Fruit fly (Drosophila melanogaster) whole organism, embryonic: ENCODE data around the gene Top3beta.

Source experiments
- ATbp ChIP-seq: fragments of 200-800 bp; sonication (Bioruptor generic); optimal IDR thresholded peaks from 2 replicates; lab custom pipeline; 2017; ENCODE audit warnings: missing biosample characterization, mild to moderate bottlenecking, missing genetic modification characterization, missing genetic modification reagents
- Atf3 ChIP-seq: fragments of 200-800 bp; sonication (Bioruptor generic); optimal IDR thresholded peaks from 3 replicates; lab custom pipeline; 2016; ENCODE audit warnings: missing biosample characterization, missing genetic modification characterization
- BEAF-32 ChIP-seq: fragments of 200-800 bp; sonication (Bioruptor generic); optimal IDR thresholded peaks from 3 replicates; lab custom pipeline; 2017; ENCODE audit warnings: missing biosample characterization, missing genetic modification characterization, mild to moderate bottlenecking, moderate library complexity, missing genetic modification reagents
- BtbVII ChIP-seq: fragments of 200-800 bp; sonication (Bioruptor generic); optimal IDR thresholded peaks from 3 replicates; lab custom pipeline; 2017; ENCODE audit warnings: missing biosample characterization, mild to moderate bottlenecking, missing genetic modification characterization
- CG10366 ChIP-seq: fragments of 200-800 bp; sonication (Bioruptor generic); IDR thresholded peaks from 2 replicates; pipeline ENCODE4 v1.3.6; 2022; ENCODE audit warnings: missing biosample characterization, missing genetic modification characterization
- CG11398 ChIP-seq: fragments of 200-800 bp; sonication (Bioruptor generic); optimal IDR thresholded peaks from 2 replicates; lab custom pipeline; 2016; ENCODE audit warnings: missing biosample characterization, missing genetic modification characterization
- CG13775 ChIP-seq: fragments of 200-800 bp; sonication (Bioruptor generic); optimal IDR thresholded peaks from 3 replicates; lab custom pipeline; 2017; ENCODE audit warnings: missing biosample characterization, mild to moderate bottlenecking, missing genetic modification characterization
- CG14710 ChIP-seq: fragments of 200-800 bp; sonication (Bioruptor generic); optimal IDR thresholded peaks from 3 replicates; lab custom pipeline; 2019; ENCODE audit warnings: missing biosample characterization, mild to moderate bottlenecking, missing genetic modification characterization, moderate library complexity
- CG17328 ChIP-seq: fragments of 200-800 bp; sonication (Bioruptor generic); IDR thresholded peaks from 2 replicates; pipeline ENCODE4 v1.3.6; 2022; ENCODE audit warnings: missing biosample characterization, missing genetic modification characterization
- CG18599 ChIP-seq: fragments of 200-800 bp; sonication (Bioruptor generic); optimal IDR thresholded peaks from 3 replicates; lab custom pipeline; 2017; ENCODE audit warnings: missing biosample characterization, missing genetic modification characterization, mild to moderate bottlenecking, moderate library complexity, missing genetic modification reagents
- CG2678 ChIP-seq: fragments of 200-800 bp; sonication (Bioruptor generic); optimal IDR thresholded peaks from 3 replicates; lab custom pipeline; 2019; ENCODE audit warnings: missing biosample characterization, mild to moderate bottlenecking, missing genetic modification characterization, moderate library complexity
- CG34224 ChIP-seq: fragments of 200-800 bp; sonication (Bioruptor generic); IDR thresholded peaks from 3 replicates; pipeline ENCODE4 v1.3.6; 2022; ENCODE audit warnings: missing biosample characterization, missing genetic modification characterization; ENCODE audit not compliant: partially characterized antibody
- CG4424 ChIP-seq: fragments of 200-800 bp; sonication (Bioruptor generic); optimal IDR thresholded peaks from 3 replicates; lab custom pipeline; 2016; ENCODE audit warnings: missing biosample characterization, missing genetic modification characterization
- CG4707 ChIP-seq: fragments of 200-800 bp; sonication (Bioruptor generic); optimal IDR thresholded peaks from 2 replicates; lab custom pipeline; 2018; ENCODE audit warnings: missing biosample characterization, mild to moderate bottlenecking, missing genetic modification characterization, moderate library complexity
- CG6765 ChIP-seq: fragments of 200-800 bp; sonication (Bioruptor generic); optimal IDR thresholded peaks from 3 replicates; lab custom pipeline; 2017; ENCODE audit warnings: missing biosample characterization, mild to moderate bottlenecking, missing genetic modification characterization
- CG7372 ChIP-seq: fragments of 200-800 bp; sonication (Bioruptor generic); IDR thresholded peaks from 2 replicates; pipeline ENCODE4 v1.3.6; 2022; ENCODE audit warnings: missing biosample characterization, missing genetic modification characterization
- CG8089 ChIP-seq: fragments of 200-800 bp; sonication (Bioruptor generic); optimal IDR thresholded peaks from 3 replicates; lab custom pipeline; 2016; ENCODE audit warnings: missing biosample characterization, missing genetic modification characterization
- CG8281 ChIP-seq: fragments of 200-800 bp; sonication (Bioruptor generic); optimal IDR thresholded peaks from 2 replicates; lab custom pipeline; 2018; ENCODE audit warnings: missing biosample characterization, mild to moderate bottlenecking, missing genetic modification characterization, moderate library complexity
- CG8388 ChIP-seq: fragments of 200-800 bp; sonication (Bioruptor generic); optimal IDR thresholded peaks from 2 replicates; lab custom pipeline; 2019; ENCODE audit warnings: missing biosample characterization, mild to moderate bottlenecking, missing genetic modification characterization, moderate library complexity
- CG9609 ChIP-seq: fragments of 200-800 bp; sonication (Bioruptor generic); optimal IDR thresholded peaks from 3 replicates; lab custom pipeline; 2016; ENCODE audit warnings: missing biosample characterization, missing genetic modification characterization
- D19A ChIP-seq: fragments of 200-800 bp; optimal IDR thresholded peaks from 3 replicates; lab custom pipeline; 2019; ENCODE audit warnings: missing biosample characterization, mild to moderate bottlenecking, missing genetic modification characterization, moderate library complexity
- Doc3 ChIP-seq: fragments of 200-800 bp; sonication (Bioruptor generic); IDR thresholded peaks from 3 replicates; pipeline ENCODE4 v1.3.6; 2022; ENCODE audit warnings: missing biosample characterization, missing genetic modification characterization; ENCODE audit not compliant: partially characterized antibody
- HLH4C ChIP-seq: fragments of 200-800 bp; sonication (Bioruptor generic); IDR thresholded peaks from 3 replicates; pipeline ENCODE4 v1.3.6; 2022; ENCODE audit warnings: missing biosample characterization, missing genetic modification characterization; ENCODE audit not compliant: partially characterized antibody
- HmgD ChIP-seq: fragments of 200-800 bp; sonication (Bioruptor generic); optimal IDR thresholded peaks from 3 replicates; lab custom pipeline; 2016; ENCODE audit warnings: missing biosample characterization, missing genetic modification characterization
- NC2α ChIP-seq: fragments of 200-800 bp; sonication (Bioruptor generic); optimal IDR thresholded peaks from 2 replicates; lab custom pipeline; 2016; ENCODE audit warnings: missing biosample characterization, missing genetic modification characterization
- Opbp ChIP-seq: fragments of 200-800 bp; sonication (Bioruptor generic); IDR thresholded peaks from 3 replicates; pipeline ENCODE4 v1.3.6; 2022; ENCODE audit warnings: missing biosample characterization, missing genetic modification characterization; ENCODE audit not compliant: partially characterized antibody
- Optix ChIP-seq: fragments of 200-800 bp; sonication (Bioruptor generic); IDR thresholded peaks from 3 replicates; pipeline ENCODE4 v1.3.6; 2022; ENCODE audit warnings: missing biosample characterization, missing genetic modification characterization
- Ptx1 ChIP-seq: fragments of 200-800 bp; sonication (Bioruptor generic); IDR thresholded peaks from 2 replicates; pipeline ENCODE4 v1.3.6; 2022; ENCODE audit warnings: missing biosample characterization, missing genetic modification characterization
- Usf ChIP-seq: fragments of 200-800 bp; sonication (Bioruptor generic); optimal IDR thresholded peaks from 2 replicates; lab custom pipeline; 2017; ENCODE audit warnings: missing genotype, missing biosample characterization, missing genetic modification characterization
- ase ChIP-seq: fragments of 200-800 bp; sonication (Bioruptor generic); IDR thresholded peaks from 3 replicates; pipeline ENCODE4 v1.3.6; 2022; ENCODE audit warnings: missing biosample characterization, missing genetic modification characterization
- bowl ChIP-seq: fragments of 200-800 bp; sonication (Bioruptor generic); IDR thresholded peaks from 2 replicates; pipeline ENCODE4 v1.3.6; 2022; ENCODE audit warnings: missing biosample characterization, missing genetic modification characterization
- br ChIP-seq: fragments of >200 bp; optimal IDR thresholded peaks from 2 replicates; lab custom pipeline; 2017
- croc ChIP-seq: fragments of 200-800 bp; sonication (Bioruptor generic); conservative IDR thresholded peaks from 3 replicates; pipeline ENCODE4 v1.3.6; 2022; ENCODE audit warnings: missing biosample characterization, missing genetic modification characterization
- crol ChIP-seq: fragments of 200-800 bp; sonication (Bioruptor generic); IDR thresholded peaks from 2 replicates; pipeline ENCODE4 v1.3.6; 2022; ENCODE audit warnings: missing biosample characterization, missing genetic modification characterization
- dan ChIP-seq: fragments of 200-800 bp; sonication (Bioruptor generic); IDR thresholded peaks from 2 replicates; pipeline ENCODE4 v1.3.6; 2022; ENCODE audit warnings: missing biosample characterization, missing genetic modification characterization
- dimm ChIP-seq: fragments of 200-800 bp; sonication (Bioruptor generic); IDR thresholded peaks from 2 replicates; pipeline ENCODE4 v1.3.6; 2022; ENCODE audit warnings: missing biosample characterization, missing genetic modification characterization
- ewg ChIP-seq: fragments of 200-800 bp; sonication (Bioruptor generic); optimal IDR thresholded peaks from 3 replicates; lab custom pipeline; 2017; ENCODE audit warnings: mild to moderate bottlenecking, missing biosample characterization, missing genetic modification reagents, missing genetic modification characterization
- fru ChIP-seq: fragments of >200 bp; optimal IDR thresholded peaks from 2 replicates; lab custom pipeline; 2017
- gcm2 ChIP-seq: fragments of 200-800 bp; sonication (Bioruptor generic); optimal IDR thresholded peaks from 2 replicates; lab custom pipeline; 2016; ENCODE audit warnings: missing biosample characterization, missing genetic modification characterization
- hkb ChIP-seq, 2 experiments: fragments of 200-800 bp in 1 of 2; fragments of >200 bp in 1 of 2; sonication (Bioruptor generic) in 1 of 2; IDR thresholded peaks in 1 of 2; optimal IDR thresholded peaks in 1 of 2; 2 replicates each; pipeline versions ENCODE4 v1.3.6 to Lab custom; 2017 to 2022; ENCODE audit warnings: missing biosample characterization in 1 of 2, missing genetic modification characterization in 1 of 2
- ind ChIP-seq: fragments of 200-800 bp; sonication (Bioruptor generic); optimal IDR thresholded peaks from 3 replicates; lab custom pipeline; 2016; ENCODE audit warnings: missing biosample characterization, missing genetic modification characterization
- knrl ChIP-seq: fragments of 200-800 bp; sonication (Bioruptor generic); IDR thresholded peaks from 3 replicates; pipeline ENCODE4 v1.3.6; 2022; ENCODE audit warnings: missing biosample characterization, missing genetic modification characterization; ENCODE audit not compliant: partially characterized antibody
- lov ChIP-seq, 2 experiments: fragments of 200-800 bp in 1 of 2; fragments of >200 bp in 1 of 2; sonication (Bioruptor generic) in 1 of 2; IDR thresholded peaks in 1 of 2; optimal IDR thresholded peaks in 1 of 2; 2 replicates in 1 of 2; 3 replicates in 1 of 2; pipeline versions ENCODE4 v1.3.6 to Lab custom; 2017 to 2022; ENCODE audit warnings: missing biosample characterization in 1 of 2, missing genetic modification characterization in 1 of 2
- mld ChIP-seq: fragments of 200-800 bp; sonication (Bioruptor generic); IDR thresholded peaks from 3 replicates; pipeline ENCODE4 v1.3.6; 2022; ENCODE audit warnings: missing biosample characterization, missing genetic modification characterization; ENCODE audit not compliant: partially characterized antibody
- nom ChIP-seq: fragments of 200-800 bp; sonication (Bioruptor generic); optimal IDR thresholded peaks from 2 replicates; lab custom pipeline; 2017; ENCODE audit warnings: missing biosample characterization, missing genetic modification characterization, mild to moderate bottlenecking, moderate library complexity, missing genetic modification reagents
- sens-2 ChIP-seq: fragments of 200-800 bp; sonication (Bioruptor generic); IDR thresholded peaks from 2 replicates; pipeline ENCODE4 v1.3.6; 2022; ENCODE audit warnings: missing biosample characterization, missing genetic modification characterization
- usp ChIP-seq: fragments of >200 bp; optimal IDR thresholded peaks from 2 replicates; lab custom pipeline; 2017; ENCODE audit warnings: missing biosample characterization, missing genetic modification characterization
- wek ChIP-seq: fragments of 200-800 bp; sonication (Bioruptor generic); optimal IDR thresholded peaks from 3 replicates; lab custom pipeline; 2018; ENCODE audit warnings: missing biosample characterization, mild to moderate bottlenecking, missing genetic modification characterization, moderate library complexity
- zen ChIP-seq: fragments of 200-800 bp; sonication (Bioruptor generic); optimal IDR thresholded peaks from 3 replicates; lab custom pipeline; 2018; ENCODE audit warnings: missing biosample characterization, mild to moderate bottlenecking, missing genetic modification characterization, moderate library complexity

Gene Top3beta

DNA sequence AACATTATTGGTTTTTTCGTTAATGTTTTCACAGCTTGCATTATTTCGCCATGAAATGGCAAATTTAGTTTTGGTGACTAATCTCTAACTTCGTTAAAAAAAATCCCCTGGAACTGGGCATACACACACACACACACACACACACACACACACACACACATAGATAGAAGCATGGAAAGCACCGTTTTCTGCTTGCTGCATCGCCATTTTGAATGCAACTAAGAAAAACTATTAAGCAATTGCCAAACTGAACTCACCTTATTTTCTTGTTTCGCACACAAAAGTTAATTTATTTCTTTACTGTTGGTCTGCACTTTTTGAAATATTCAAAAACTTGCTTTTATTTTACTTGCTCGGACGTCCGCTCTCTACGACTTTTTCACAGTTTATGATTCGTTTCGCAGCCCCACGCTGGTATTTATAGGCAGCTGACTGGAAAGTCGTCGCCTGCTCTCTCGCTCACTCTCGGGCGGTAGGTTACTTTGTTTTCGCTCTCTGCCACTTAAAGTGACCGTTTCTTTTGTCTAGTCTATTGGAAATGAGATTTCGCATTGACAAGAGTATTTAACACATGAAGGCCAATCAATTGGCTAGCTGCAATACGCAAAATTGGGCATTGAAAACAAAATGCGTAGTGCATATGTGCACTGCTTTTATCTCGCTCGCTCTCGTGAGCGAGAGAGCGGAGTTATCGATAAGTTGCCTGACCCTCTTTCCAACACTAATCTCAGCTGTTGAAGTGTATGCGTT, 8.7 kb downstream of the Top3beta start:
- TF ChIP-seq CG9609 (GFP tag; lab: Kevin White, UChicago) (no peak), gcm2 (GFP tag; lab: Kevin White, UChicago) (no peak), ewg (GFP tag; lab: Kevin White, UChicago) (no peak), Usf (no peak), br (lab: Kevin White, UChicago) (no peak), CG8089 (GFP tag; lab: Kevin White, UChicago) (no peak), CG14710 (peak; percentile 36), HLH4C (GFP tag; lab: Robert Waterston, UW) (0 out of 3 replicates have a peak, but pooled peaks have one; percentile 43), fru (lab: Kevin White, UChicago) (no peak), CG4707 (GFP tag; lab: Kevin White, UChicago) (no peak), CG7372 (no peak), dimm (GFP tag; lab: Robert Waterston, UW) (no peak), dan (GFP tag; lab: Robert Waterston, UW) (no peak), Atf3 (GFP tag; lab: Kevin White, UChicago) (no peak), ase (no peak), CG17328 (GFP tag; lab: Robert Waterston, UW) (no peak), CG8281 (no peak), BEAF-32 (GFP tag; lab: Kevin White, UChicago) (peak; percentile 48), CG11398 (GFP tag; lab: Kevin White, UChicago) (peak; percentile 46), Ptx1 (GFP tag; lab: Robert Waterston, UW) (no peak), CG18599 (peak; percentile 52), BtbVII (GFP tag; lab: Kevin White, UChicago) (peak; percentile 58), CG10366 (no peak), D19A (tag; lab: Kevin White, UChicago) (no peak), hkb (optimal IDR thresholded peaks at IDR 0.05; lab: Kevin White, UChicago) (no peak), hkb (GFP tag; IDR thresholded peaks at IDR 0.05; lab: Robert Waterston, UW) (no peak), bowl (no peak), ind (GFP tag; lab: Kevin White, UChicago) (no peak), croc (GFP tag; lab: Robert Waterston, UW) (no peak), mld (GFP tag; lab: Robert Waterston, UW) (no peak), HmgD (GFP tag; lab: Kevin White, UChicago) (no peak), CG6765 (GFP tag; lab: Kevin White, UChicago) (no peak), sens-2 (GFP tag; lab: Robert Waterston, UW) (no peak), crol (GFP tag; lab: Robert Waterston, UW) (no peak), CG2678 (tag; lab: Kevin White, UChicago) (no peak), wek (GFP tag; lab: Kevin White, UChicago) (no peak), ATbp (GFP tag; lab: Kevin White, UChicago) (no peak), nom (GFP tag; lab: Kevin White, UChicago) (peak; percentile 9), lov (optimal IDR thresholded peaks at IDR 0.05; lab: Kevin White, UChicago) (no peak), lov (GFP tag; IDR thresholded peaks at IDR 0.05; lab: Robert Waterston, UW) (no peak), CG4424 (GFP tag; lab: Kevin White, UChicago) (peak; percentile 42), usp (GFP tag; lab: Kevin White, UChicago) (no peak), NC2α (GFP tag; lab: Kevin White, UChicago) (peak; percentile 63), zen (tag; lab: Kevin White, UChicago) (no peak), CG34224 (0 out of 3 replicates have a peak, but pooled peaks have one; percentile 12), CG13775 (GFP tag; lab: Kevin White, UChicago) (no peak), knrl (GFP tag; lab: Robert Waterston, UW) (no peak), CG8388 (GFP tag; lab: Kevin White, UChicago) (no peak), Optix (GFP tag; lab: Robert Waterston, UW) (no peak), Opbp (GFP tag; lab: Robert Waterston, UW) (peak; percentile 13; the same call in 1 of the 3 replicates), Doc3 (GFP tag; lab: Robert Waterston, UW) (no peak)
